Worm (Caenorhabditis elegans) whole organism, L2 larva: ENCODE measurements around the gene ssp-36.
A peak's percentile ranks its signal among the peaks of the same experiment; 100 is the strongest.

Experiments used
- C34F6.9 ChIP-seq: fragments of 150-350 bp; optimal IDR thresholded peaks from 2 replicates; lab custom pipeline; 2014; ENCODE audit warnings: missing biosample characterization, missing genetic modification characterization
- F13H6.1 ChIP-seq: sonication (generic microtip); optimal IDR thresholded peaks from 2 replicates; lab custom pipeline; 2016; ENCODE audit warnings: missing genetic modification characterization, missing compliant biosample characterization
- R02D3.7 ChIP-seq: fragments of 150-350 bp; optimal IDR thresholded peaks from 2 replicates; lab custom pipeline; 2014; ENCODE audit warnings: missing biosample characterization, missing genetic modification characterization
- Y55F3AM.14 ChIP-seq: fragments of 200-800 bp; sonication (Bioruptor generic); optimal IDR thresholded peaks from 2 replicates; lab custom pipeline; 2018; ENCODE audit warnings: mild to moderate bottlenecking, missing genetic modification characterization, missing compliant biosample characterization
- alr-1 ChIP-seq: fragments of 150-350 bp; optimal IDR thresholded peaks from 2 replicates; lab custom pipeline; 2014; ENCODE audit warnings: missing biosample characterization, missing genetic modification characterization
- ama-1 ChIP-seq: fragments of 150-350 bp; optimal IDR thresholded peaks from 2 replicates; lab custom pipeline; 2018; ENCODE audit warnings: inconsistent platforms
- blmp-1 ChIP-seq: sonication (generic microtip); optimal IDR thresholded peaks from 2 replicates; lab custom pipeline; 2017; ENCODE audit warnings: missing genetic modification characterization, mild to moderate bottlenecking, missing compliant biosample characterization, antibody characterized with exemption, moderate library complexity; ENCODE audit not compliant: insufficient read depth
- ceh-16 ChIP-seq: fragments of 150-350 bp; optimal IDR thresholded peaks from 2 replicates; lab custom pipeline; 2014; ENCODE audit warnings: missing biosample characterization, missing genetic modification characterization
- ceh-82 ChIP-seq: fragments of 150-350 bp; optimal IDR thresholded peaks from 2 replicates; lab custom pipeline; 2014; ENCODE audit warnings: missing biosample characterization, missing genetic modification characterization
- crh-2 ChIP-seq: sonication (generic microtip); optimal IDR thresholded peaks from 2 replicates; lab custom pipeline; 2017; ENCODE audit warnings: missing biosample characterization, missing genetic modification characterization
- dmd-4 ChIP-seq: sonication (generic microtip); optimal IDR thresholded peaks from 2 replicates; lab custom pipeline; 2017; ENCODE audit warnings: missing biosample characterization, missing genetic modification characterization
- egl-27 ChIP-seq: sonication (generic microtip); optimal IDR thresholded peaks from 3 replicates; lab custom pipeline; 2017; ENCODE audit warnings: missing biosample characterization, missing genetic modification reagents, missing genetic modification characterization
- elt-1 ChIP-seq: fragments of 150-350 bp; optimal IDR thresholded peaks from 2 replicates; lab custom pipeline; 2014; ENCODE audit warnings: missing biosample characterization, missing genetic modification characterization
- fos-1 ChIP-seq: fragments of 150-350 bp; optimal IDR thresholded peaks from 2 replicates; lab custom pipeline; 2014; ENCODE audit warnings: missing biosample characterization, missing genetic modification characterization
- gmeb-1 ChIP-seq: fragments of 150-350 bp; optimal IDR thresholded peaks from 2 replicates; lab custom pipeline; 2014; ENCODE audit warnings: missing biosample characterization, missing genetic modification characterization
- lin-11 ChIP-seq: fragments of 150-350 bp; sonication (generic microtip); optimal IDR thresholded peaks from 2 replicates; lab custom pipeline; 2014; ENCODE audit warnings: missing biosample characterization, missing genetic modification characterization, inconsistent platforms, mixed read lengths
- lin-13 ChIP-seq: fragments of 150-350 bp; optimal IDR thresholded peaks from 2 replicates; lab custom pipeline; 2014; ENCODE audit warnings: missing biosample characterization, missing genetic modification reagents, missing genetic modification characterization
- lin-39 ChIP-seq: fragments of 150-350 bp; optimal IDR thresholded peaks from 2 replicates; lab custom pipeline; 2014; ENCODE audit warnings: missing biosample characterization, missing genetic modification reagents, missing genetic modification characterization
- lsy-2 ChIP-seq, 2 experiments: fragments of 150-350 bp in 1 of 2; sonication (generic microtip) in 1 of 2; optimal IDR thresholded peaks; 2 replicates each; lab custom pipeline; 2014 to 2017; ENCODE audit warnings: missing biosample characterization in 2 of 2, missing genetic modification characterization in 2 of 2
- mab-5 ChIP-seq: fragments of 150-350 bp; optimal IDR thresholded peaks from 2 replicates; lab custom pipeline; 2014; ENCODE audit warnings: missing biosample characterization, missing genetic modification characterization
- mbf-1 ChIP-seq: sonication (generic microtip); optimal IDR thresholded peaks from 2 replicates; lab custom pipeline; 2017; ENCODE audit warnings: missing biosample characterization, missing genetic modification characterization
- nhr-129 ChIP-seq: fragments of 150-350 bp; optimal IDR thresholded peaks from 2 replicates; lab custom pipeline; 2014; ENCODE audit warnings: missing biosample characterization, missing genetic modification characterization
- nhr-21 ChIP-seq: fragments of 150-350 bp; optimal IDR thresholded peaks from 2 replicates; lab custom pipeline; 2014; ENCODE audit warnings: missing biosample characterization, missing genetic modification characterization
- nhr-23 ChIP-seq: fragments of 150-350 bp; optimal IDR thresholded peaks from 2 replicates; lab custom pipeline; 2014; ENCODE audit warnings: missing biosample characterization, missing genetic modification reagents, missing genetic modification characterization
- nhr-25 ChIP-seq: fragments of 150-350 bp; sonication (generic microtip); optimal IDR thresholded peaks from 3 replicates; lab custom pipeline; 2014; ENCODE audit warnings: missing biosample characterization, missing genetic modification characterization
- nhr-77 ChIP-seq: fragments of 150-350 bp; optimal IDR thresholded peaks from 2 replicates; lab custom pipeline; 2014; ENCODE audit warnings: missing biosample characterization, missing genetic modification characterization
- peb-1 ChIP-seq: fragments of 150-350 bp; optimal IDR thresholded peaks from 2 replicates; lab custom pipeline; 2014; ENCODE audit warnings: missing biosample characterization, missing genetic modification characterization
- sem-4 ChIP-seq: fragments of 150-350 bp; optimal IDR thresholded peaks from 2 replicates; lab custom pipeline; 2014; ENCODE audit warnings: missing biosample characterization, missing genetic modification reagents, missing genetic modification characterization
- skn-1 ChIP-seq: sonication (generic microtip); optimal IDR thresholded peaks from 2 replicates; lab custom pipeline; 2017; ENCODE audit warnings: missing biosample characterization, missing genetic modification characterization
- sma-3 ChIP-seq: sonication (generic microtip); optimal IDR thresholded peaks from 2 replicates; lab custom pipeline; 2016; ENCODE audit warnings: missing genetic modification reagents, missing genetic modification characterization, missing compliant biosample characterization
- sma-9 ChIP-seq, 2 experiments: fragments of 150-350 bp in 1 of 2; sonication (generic microtip) in 1 of 2; optimal IDR thresholded peaks; 2 replicates each; lab custom pipeline; 2014 to 2016; ENCODE audit warnings: missing genetic modification characterization in 2 of 2, mild to moderate bottlenecking in 1 of 2, missing biosample characterization in 1 of 2, missing compliant biosample characterization in 1 of 2, missing genetic modification reagents in 1 of 2, moderate library complexity in 1 of 2
- snpc-4 ChIP-seq: fragments of 150-350 bp; optimal IDR thresholded peaks from 2 replicates; lab custom pipeline; 2014; ENCODE audit warnings: missing biosample characterization, missing genetic modification characterization
- unc-39 ChIP-seq: fragments of 150-350 bp; optimal IDR thresholded peaks from 2 replicates; lab custom pipeline; 2014; ENCODE audit warnings: missing biosample characterization, missing genetic modification characterization
- zag-1 ChIP-seq: fragments of 150-350 bp; optimal IDR thresholded peaks from 2 replicates; lab custom pipeline; 2014; ENCODE audit warnings: missing biosample characterization, missing genetic modification characterization
- ztf-1 ChIP-seq: fragments of 200-800 bp; sonication (Bioruptor generic); conservative IDR thresholded peaks from 2 replicates; pipeline ENCODE4 v1.3.6; 2022; ENCODE audit warnings: missing genetic modification characterization, missing compliant biosample characterization
- ztf-11 ChIP-seq: sonication (generic microtip); optimal IDR thresholded peaks from 2 replicates; lab custom pipeline; 2017; ENCODE audit warnings: missing biosample characterization, missing genetic modification characterization

ssp-36 gene

DNA sequence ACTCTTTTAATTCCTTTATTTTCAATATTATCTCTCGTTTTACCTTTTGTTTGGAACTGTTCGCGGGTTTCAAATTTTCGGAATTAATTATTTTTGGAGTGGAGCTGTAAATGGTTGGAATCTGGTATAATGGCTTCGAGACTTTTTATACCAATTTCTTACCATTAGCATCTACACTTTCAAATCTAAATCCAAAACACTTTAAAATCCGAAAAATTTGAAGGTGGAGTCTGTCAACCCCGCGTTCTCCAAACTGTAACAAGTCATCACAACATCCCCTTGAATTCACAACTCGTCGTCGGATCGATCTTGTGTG is 8.8 kb downstream of the ssp-36 start, which contains the start of gene nhr-97:
nhr-97 (plus strand) TSS at position 217 of the 316 bp plus-strand sequence.
- TF ChIP-seq peb-1 (tag; lab: Kevin White, UChicago) (no peak), gmeb-1 (tag; lab: Kevin White, UChicago) (no peak), crh-2 (tag; lab: Kevin White, UChicago) (no peak), snpc-4 (tag; lab: Kevin White, UChicago) (no peak), R02D3.7 (tag; lab: Kevin White, UChicago) (no peak), elt-1 (tag; lab: Kevin White, UChicago) (no peak), mab-5 (tag; lab: Kevin White, UChicago) (no peak), ceh-16 (tag; lab: Kevin White, UChicago) (no peak), lsy-2 (tag; optimal IDR thresholded peaks at IDR 0.05; lab: Kevin White, UChicago) (no peak), ceh-82 (tag; lab: Kevin White, UChicago) (no peak)

DNA sequence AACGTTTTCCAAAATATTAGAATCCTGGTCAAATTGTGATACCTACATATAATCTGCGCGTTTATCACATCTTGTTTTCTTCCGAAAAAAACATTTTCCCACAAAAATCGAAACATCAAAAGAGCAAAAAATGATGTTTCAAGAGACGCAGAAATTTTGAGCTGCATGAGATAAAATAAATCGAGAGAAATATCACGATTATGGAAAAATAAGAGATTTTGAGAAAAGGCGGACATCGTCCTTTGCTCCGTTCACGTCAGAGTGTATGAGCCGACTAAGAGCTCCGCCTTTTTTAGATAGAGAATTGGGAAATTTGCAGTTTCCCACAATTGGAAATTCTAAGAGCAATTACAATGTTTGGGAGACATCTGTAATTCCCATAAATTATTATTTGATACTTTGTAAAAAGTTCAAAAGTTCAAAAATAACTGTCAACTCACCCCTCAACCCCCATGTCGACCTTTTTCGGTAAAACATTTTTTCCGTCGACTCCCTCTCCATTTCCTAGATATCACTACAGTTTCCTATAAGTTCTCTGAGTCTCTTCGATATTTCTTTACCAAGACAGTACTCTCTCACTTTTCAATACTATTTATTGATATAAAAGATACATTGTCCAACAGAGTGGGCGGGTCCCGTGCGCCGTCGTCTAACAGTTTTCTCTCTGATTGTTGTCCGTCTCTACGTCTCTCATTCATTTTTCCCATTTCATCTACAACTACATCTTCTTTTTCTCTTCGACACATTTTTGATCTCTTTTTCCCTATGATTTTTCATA is 9.3 kb downstream of the ssp-36 start:
- TF ChIP-seq nhr-21 (tag; lab: Kevin White, UChicago) (peak; percentile 53), sma-9 (GFP tag; optimal IDR thresholded peaks at IDR 0.05; lab: Kevin White, UChicago) (peak; percentile 59), sma-9 (tag; optimal IDR thresholded peaks at IDR 0.05; lab: Kevin White, UChicago) (no peak), ztf-11 (tag; lab: Kevin White, UChicago) (no peak), sma-3 (GFP tag; lab: Kevin White, UChicago) (peak; percentile 60), skn-1 (tag; lab: Kevin White, UChicago) (no peak), ztf-1 (GFP tag; lab: Robert Waterston, UW) (no peak), ama-1 (lab: Kevin White, UChicago) (no peak), nhr-23 (no peak), crh-2 (tag; lab: Kevin White, UChicago) (peak; percentile 62), Y55F3AM.14 (no peak), snpc-4 (tag; lab: Kevin White, UChicago) (no peak), mbf-1 (tag; lab: Kevin White, UChicago) (no peak), nhr-25 (tag; lab: Kevin White, UChicago) (peak; percentile 69), blmp-1 (tag; lab: Kevin White, UChicago) (peak; percentile 51), lin-13 (GFP tag; lab: Kevin White, UChicago) (no peak), lin-39 (tag; lab: Kevin White, UChicago) (no peak), dmd-4 (tag; lab: Kevin White, UChicago) (no peak), lin-11 (tag; lab: Kevin White, UChicago) (no peak), nhr-129 (tag; lab: Kevin White, UChicago) (peak; percentile 1), F13H6.1 (peak; percentile 27), lsy-2 (tag; optimal IDR thresholded peaks at IDR 0.05; lab: Kevin White, UChicago) (no peak), ceh-16 (tag; lab: Kevin White, UChicago) (no peak), elt-1 (tag; lab: Kevin White, UChicago) (no peak), gmeb-1 (tag; lab: Kevin White, UChicago) (peak; percentile 55), alr-1 (tag; lab: Kevin White, UChicago) (no peak), ceh-82 (tag; lab: Kevin White, UChicago) (no peak), fos-1 (tag; lab: Kevin White, UChicago) (peak; percentile 73)

DNA sequence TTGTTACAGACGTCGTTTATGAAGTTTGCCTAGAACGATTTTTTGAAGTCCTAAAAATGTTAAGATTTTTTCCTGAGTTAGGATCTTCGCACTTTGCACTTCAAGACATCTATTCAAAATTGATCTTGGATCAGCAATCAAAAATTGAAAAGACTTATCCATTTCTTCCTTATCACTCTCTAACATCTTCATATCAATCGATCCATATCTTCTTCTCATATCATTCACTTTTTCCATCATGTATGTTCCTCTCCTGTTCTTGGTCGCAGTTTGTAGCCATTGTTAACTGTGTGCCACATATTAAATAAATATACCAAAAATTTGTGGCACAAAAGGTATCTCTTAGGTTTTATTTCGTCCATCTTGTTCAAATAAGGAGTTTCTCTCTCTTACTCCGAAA is 10.4 kb downstream of the ssp-36 start:
- TF ChIP-seq egl-27 (no peak), sma-3 (GFP tag; lab: Kevin White, UChicago) (no peak), sma-9 (GFP tag; optimal IDR thresholded peaks at IDR 0.05; lab: Kevin White, UChicago) (no peak), sma-9 (tag; optimal IDR thresholded peaks at IDR 0.05; lab: Kevin White, UChicago) (no peak), blmp-1 (tag; lab: Kevin White, UChicago) (no peak), dmd-4 (tag; lab: Kevin White, UChicago) (no peak), Y55F3AM.14 (no peak), lin-39 (tag; lab: Kevin White, UChicago) (no peak), gmeb-1 (tag; lab: Kevin White, UChicago) (no peak)

DNA sequence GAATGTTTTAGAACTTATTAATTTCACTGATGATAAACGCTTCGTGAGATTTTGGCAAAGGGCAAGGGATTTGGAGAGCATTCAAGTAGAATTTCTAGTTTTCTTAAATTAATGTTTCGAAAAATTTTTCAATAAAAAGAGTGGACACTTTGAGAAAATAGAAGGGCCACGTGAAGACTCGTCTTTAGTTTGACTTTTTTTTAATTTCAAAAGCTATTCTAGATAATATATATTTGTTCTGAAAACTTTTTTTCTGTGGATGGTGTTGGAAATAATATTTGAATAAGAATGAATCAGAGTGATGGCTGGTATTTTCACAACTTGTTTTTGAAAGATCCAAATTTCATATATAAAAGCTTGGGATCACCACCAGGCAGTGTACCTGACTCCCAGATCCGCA is 17.8 kb downstream of the ssp-36 start, which contains the start of gene C28D4.8:
C28D4.8 (minus strand) TSS at position 101 of the 400 bp plus-strand sequence.
- TF ChIP-seq R02D3.7 (tag; lab: Kevin White, UChicago): no peak
- TF ChIP-seq ceh-82 (tag; lab: Kevin White, UChicago): no peak
- no peak for TF ChIP-seq nhr-129 (tag; lab: Kevin White, UChicago)
- TF ChIP-seq zag-1 (tag; lab: Kevin White, UChicago): no peak
- TF ChIP-seq nhr-25 (tag; lab: Kevin White, UChicago): no peak
- TF ChIP-seq unc-39 (tag; lab: Kevin White, UChicago): no peak
- no peak for TF ChIP-seq blmp-1 (tag; lab: Kevin White, UChicago)
- TF ChIP-seq crh-2 (tag; lab: Kevin White, UChicago): no peak
- TF ChIP-seq gmeb-1 (tag; lab: Kevin White, UChicago): no peak
- TF ChIP-seq mbf-1 (tag; lab: Kevin White, UChicago): no peak
- no peak for TF ChIP-seq ceh-16 (tag; lab: Kevin White, UChicago)
- TF ChIP-seq elt-1 (tag; lab: Kevin White, UChicago): no peak
- TF ChIP-seq lin-13 (GFP tag; lab: Kevin White, UChicago): no peak
- TF ChIP-seq C34F6.9 (tag; lab: Kevin White, UChicago): no peak
- TF ChIP-seq peb-1 (tag; lab: Kevin White, UChicago): no peak
- TF ChIP-seq nhr-77 (tag; lab: Kevin White, UChicago): no peak
- no peak for TF ChIP-seq sem-4
- TF ChIP-seq, all 48 proteins: peak for 0
